Worm (Caenorhabditis elegans): ENCODE data around the gene C53B7.2.

ce11 chrX:6888208-6888607 lies 42.2 kb downstream of the C53B7.2 start:
- TF ChIP-seq tbx-2 (tag; optimal IDR thresholded peaks at IDR 0.05) (no peak), ztf-11 (tag; optimal IDR thresholded peaks at IDR 0.05) (no peak), vab-15 (tag; optimal IDR thresholded peaks at IDR 0.05) (no peak), unc-86 (tag; optimal IDR thresholded peaks at IDR 0.05) (no peak)
